Fruit fly (Drosophila melanogaster) whole organism, prepupa: ENCODE results near the gene CG33490.

ENCODE experiments used
- Blimp-1 ChIP-seq: fragments of 200-800 bp; sonication (Bioruptor generic); optimal IDR thresholded peaks from 3 replicates; lab custom pipeline; 2017; ENCODE audit warnings: missing biosample characterization, missing genetic modification characterization, mild to moderate bottlenecking, moderate library complexity, missing genetic modification reagents
- CG10631 ChIP-seq: fragments of 200-800 bp; sonication (Bioruptor generic); optimal IDR thresholded peaks from 2 replicates; lab custom pipeline; 2016; ENCODE audit warnings: missing biosample characterization, missing genetic modification characterization
- CG11294 ChIP-seq: fragments of 200-800 bp; sonication (Bioruptor generic); IDR thresholded peaks from 2 replicates; pipeline ENCODE4 v1.3.6; 2022; ENCODE audit warnings: missing biosample characterization, missing genetic modification characterization
- CG11762 ChIP-seq: fragments of 200-800 bp; sonication (Bioruptor generic); optimal IDR thresholded peaks from 3 replicates; lab custom pipeline; 2016; ENCODE audit warnings: missing biosample characterization, missing genetic modification characterization; ENCODE audit not compliant: insufficient read depth
- CG11902 ChIP-seq: fragments of 200-800 bp; sonication (Bioruptor generic); optimal IDR thresholded peaks from 3 replicates; lab custom pipeline; 2016; ENCODE audit warnings: missing biosample characterization, missing genetic modification characterization
- CG1621 ChIP-seq: fragments of 200-800 bp; sonication (Bioruptor generic); optimal IDR thresholded peaks from 3 replicates; lab custom pipeline; 2018; ENCODE audit warnings: missing biosample characterization, mild to moderate bottlenecking, missing genetic modification characterization
- CG16779 ChIP-seq: fragments of 200-800 bp; sonication (Bioruptor generic); optimal IDR thresholded peaks from 3 replicates; lab custom pipeline; 2017; ENCODE audit warnings: missing biosample characterization, mild to moderate bottlenecking, missing genetic modification characterization
- CG31627 ChIP-seq: fragments of 200-800 bp; sonication (Bioruptor generic); optimal IDR thresholded peaks from 3 replicates; lab custom pipeline; 2016; ENCODE audit warnings: missing biosample characterization, missing genetic modification characterization
- CG32006 ChIP-seq: fragments of 200-800 bp; sonication (Bioruptor generic); optimal IDR thresholded peaks from 3 replicates; lab custom pipeline; 2017; ENCODE audit warnings: missing biosample characterization, mild to moderate bottlenecking, missing genetic modification characterization
- CG3919 ChIP-seq: fragments of 200-800 bp; sonication (Bioruptor generic); optimal IDR thresholded peaks from 3 replicates; lab custom pipeline; 2016; ENCODE audit warnings: missing biosample characterization, missing genetic modification characterization
- CG6276 ChIP-seq: fragments of 200-800 bp; sonication (Bioruptor generic); optimal IDR thresholded peaks from 2 replicates; lab custom pipeline; 2017; ENCODE audit warnings: missing biosample characterization, mild to moderate bottlenecking, missing genetic modification characterization
- CG6792 ChIP-seq: fragments of 200-800 bp; sonication (Bioruptor generic); optimal IDR thresholded peaks from 3 replicates; lab custom pipeline; 2016; ENCODE audit warnings: missing biosample characterization, missing genetic modification characterization
- CG6854 ChIP-seq: fragments of 200-800 bp; sonication (Bioruptor generic); optimal IDR thresholded peaks from 2 replicates; lab custom pipeline; 2017; ENCODE audit warnings: missing biosample characterization, mild to moderate bottlenecking, missing genetic modification characterization
- CG8119 ChIP-seq: fragments of 200-800 bp; sonication (Bioruptor generic); IDR thresholded peaks from 3 replicates; pipeline ENCODE4 v1.3.6; 2022; ENCODE audit warnings: missing biosample characterization, missing genetic modification characterization
- CG8319 ChIP-seq: fragments of 200-800 bp; sonication (Bioruptor generic); optimal IDR thresholded peaks from 3 replicates; lab custom pipeline; 2016; ENCODE audit warnings: missing biosample characterization, missing genetic modification characterization
- CG8632 ChIP-seq: fragments of 200-800 bp; sonication (Bioruptor generic); optimal IDR thresholded peaks from 3 replicates; lab custom pipeline; 2016; ENCODE audit warnings: missing biosample characterization, missing genetic modification characterization
- CG9139 ChIP-seq: fragments of 200-800 bp; sonication (Bioruptor generic); optimal IDR thresholded peaks from 3 replicates; lab custom pipeline; 2017; ENCODE audit warnings: missing biosample characterization, mild to moderate bottlenecking, missing genetic modification characterization
- Eip75B ChIP-seq: fragments of 200-800 bp; sonication (Bioruptor generic); optimal IDR thresholded peaks from 3 replicates; lab custom pipeline; 2016; ENCODE audit warnings: missing biosample characterization, missing genetic modification characterization
- Eip78C ChIP-seq: fragments of 200-800 bp; sonication (Bioruptor generic); peaks from one replicate; lab custom pipeline; 2016; ENCODE audit warnings: missing biosample characterization, missing genetic modification characterization
- Eip93F ChIP-seq: fragments of 200-800 bp; sonication (Bioruptor generic); optimal IDR thresholded peaks from 2 replicates; lab custom pipeline; 2016; ENCODE audit warnings: missing biosample characterization, mild to moderate bottlenecking, missing genetic modification characterization
- Gug ChIP-seq: fragments of 200-800 bp; sonication (Bioruptor generic); IDR thresholded peaks from 2 replicates; pipeline ENCODE4 v1.3.6; 2022; ENCODE audit warnings: missing biosample characterization, missing genetic modification characterization
- Hr38 ChIP-seq: sonication (Bioruptor generic); optimal IDR thresholded peaks from 2 replicates; lab custom pipeline; 2016; ENCODE audit warnings: missing biosample characterization, missing genetic modification characterization
- Hr39 ChIP-seq: fragments of 200-800 bp; sonication (Bioruptor generic); optimal IDR thresholded peaks from 2 replicates; lab custom pipeline; 2016; ENCODE audit warnings: missing biosample characterization, missing genetic modification characterization
- Lpt ChIP-seq: fragments of 200-800 bp; sonication (Bioruptor generic); optimal IDR thresholded peaks from 3 replicates; lab custom pipeline; 2016; ENCODE audit warnings: missing biosample characterization, missing genetic modification characterization
- Met ChIP-seq: fragments of 200-800 bp; sonication (Bioruptor generic); optimal IDR thresholded peaks from 3 replicates; lab custom pipeline; 2016; ENCODE audit warnings: missing biosample characterization, missing genetic modification characterization
- OdsH ChIP-seq: fragments of 200-800 bp; sonication (Bioruptor generic); optimal IDR thresholded peaks from 3 replicates; lab custom pipeline; 2016; ENCODE audit warnings: missing biosample characterization, missing genetic modification characterization
- Smox ChIP-seq: fragments of 200-800 bp; sonication (Bioruptor generic); optimal IDR thresholded peaks from 3 replicates; lab custom pipeline; 2016; ENCODE audit warnings: missing biosample characterization, missing genetic modification characterization
- Sox14 ChIP-seq: fragments of 200-800 bp; sonication (Bioruptor generic); optimal IDR thresholded peaks from 3 replicates; lab custom pipeline; 2016; ENCODE audit warnings: missing biosample characterization, missing genetic modification characterization
- Sox15 ChIP-seq: fragments of 200-800 bp; sonication (Bioruptor generic); optimal IDR thresholded peaks from 3 replicates; lab custom pipeline; 2016; ENCODE audit warnings: missing biosample characterization, missing genetic modification characterization
- achi ChIP-seq: fragments of 200-800 bp; sonication (Bioruptor generic); optimal IDR thresholded peaks from 3 replicates; lab custom pipeline; 2016; ENCODE audit warnings: missing biosample characterization, missing genetic modification characterization
- acj6 ChIP-seq: fragments of 200-800 bp; sonication (Bioruptor generic); optimal IDR thresholded peaks from 3 replicates; lab custom pipeline; 2016; ENCODE audit warnings: missing biosample characterization, missing genetic modification characterization
- dac ChIP-seq: fragments of 200-800 bp; sonication (Bioruptor generic); optimal IDR thresholded peaks from 2 replicates; lab custom pipeline; 2017; ENCODE audit warnings: missing biosample characterization, mild to moderate bottlenecking, missing genetic modification characterization
- dsx ChIP-seq: fragments of 200-800 bp; optimal IDR thresholded peaks from 3 replicates; lab custom pipeline; 2019; ENCODE audit warnings: missing biosample characterization, mild to moderate bottlenecking, missing genetic modification characterization, moderate library complexity; ENCODE audit not compliant: poor library complexity, severe bottlenecking
- eg ChIP-seq: fragments of 200-800 bp; sonication (Bioruptor generic); IDR thresholded peaks from 3 replicates; pipeline ENCODE4 v1.3.6; 2022; ENCODE audit warnings: missing biosample characterization, missing genetic modification characterization
- esn ChIP-seq: fragments of 200-800 bp; sonication (Bioruptor generic); optimal IDR thresholded peaks from 2 replicates; lab custom pipeline; 2016; ENCODE audit warnings: missing biosample characterization, mild to moderate bottlenecking, missing genetic modification characterization, moderate library complexity
- fd59A ChIP-seq: fragments of 200-800 bp; sonication (Bioruptor generic); optimal IDR thresholded peaks from 2 replicates; lab custom pipeline; 2017; ENCODE audit warnings: missing biosample characterization, mild to moderate bottlenecking, missing genetic modification characterization, missing genetic modification reagents
- fd85E ChIP-seq: fragments of 200-800 bp; sonication (Bioruptor generic); optimal IDR thresholded peaks from 3 replicates; lab custom pipeline; 2016; ENCODE audit warnings: missing biosample characterization, missing genetic modification characterization
- fkh ChIP-seq: fragments of 200-800 bp; sonication (Bioruptor generic); optimal IDR thresholded peaks from 3 replicates; lab custom pipeline; 2017; ENCODE audit warnings: missing biosample characterization, mild to moderate bottlenecking, missing genetic modification characterization, moderate library complexity
- lz ChIP-seq: fragments of 200-800 bp; sonication (Bioruptor generic); optimal IDR thresholded peaks from 3 replicates; lab custom pipeline; 2016; ENCODE audit warnings: missing biosample characterization, missing genetic modification characterization
- net ChIP-seq: fragments of 200-800 bp; sonication (Bioruptor generic); optimal IDR thresholded peaks from 3 replicates; lab custom pipeline; 2016; ENCODE audit warnings: missing biosample characterization, missing genetic modification characterization
- pdm3 ChIP-seq: fragments of 200-800 bp; sonication (Bioruptor generic); optimal IDR thresholded peaks from 3 replicates; lab custom pipeline; 2016; ENCODE audit warnings: missing biosample characterization, missing genetic modification characterization
- salr ChIP-seq, 2 experiments: fragments of 200-800 bp; sonication (Bioruptor generic); optimal IDR thresholded peaks; 3 replicates each; lab custom pipeline; 2016 to 2018; ENCODE audit warnings: missing biosample characterization in 2 of 2, missing genetic modification characterization in 2 of 2, mild to moderate bottlenecking in 1 of 2
- spab ChIP-seq: fragments of 200-800 bp; sonication (Bioruptor generic); optimal IDR thresholded peaks from 2 replicates; lab custom pipeline; 2017; ENCODE audit warnings: missing biosample characterization, mild to moderate bottlenecking, missing genetic modification characterization, missing genetic modification reagents
- ss ChIP-seq, 2 experiments: fragments of 200-800 bp; sonication (Bioruptor generic); optimal IDR thresholded peaks; 2 replicates in 1 of 2; 3 replicates in 1 of 2; lab custom pipeline; 2017 to 2018; ENCODE audit warnings: mild to moderate bottlenecking in 2 of 2, missing biosample characterization in 2 of 2, missing genetic modification characterization in 2 of 2, moderate library complexity in 1 of 2
- svp ChIP-seq: fragments of 200-800 bp; sonication (Bioruptor generic); peaks from one replicate; lab custom pipeline; 2016; ENCODE audit warnings: missing biosample characterization, missing genetic modification characterization
- topi ChIP-seq: fragments of 200-800 bp; sonication (Bioruptor generic); optimal IDR thresholded peaks from 3 replicates; lab custom pipeline; 2016; ENCODE audit warnings: missing biosample characterization, missing genetic modification characterization

The CG33490 gene

dm6 chr3L:11554338-11554737, 20.1 kb downstream of the CG33490 start (continued):
- TF ChIP-seq dac (peak; percentile 21), fkh (GFP tag; lab: Kevin White, UChicago) (peak; percentile 54), CG6792 (GFP tag; lab: Kevin White, UChicago) (peak; percentile 42), CG8632 (GFP tag; lab: Kevin White, UChicago) (peak; percentile 42), achi (GFP tag; lab: Kevin White, UChicago) (peak; percentile 61), Sox15 (GFP tag; lab: Kevin White, UChicago) (peak; percentile 29), CG8119 (GFP tag; lab: Robert Waterston, UW) (peak; percentile 64; the same call in 2 of the 3 replicates), Hr39 (GFP tag; lab: Kevin White, UChicago) (peak; percentile 65), pdm3 (peak; percentile 62), esn (GFP tag; lab: Kevin White, UChicago) (peak; percentile 67), Eip78C (GFP tag; lab: Kevin White, UChicago) (peak; percentile 89), CG10631 (GFP tag; lab: Kevin White, UChicago) (peak; percentile 65), Eip93F (GFP tag; lab: Kevin White, UChicago) (no peak), CG11762 (peak; percentile 35), CG3919 (GFP tag; lab: Kevin White, UChicago) (peak; percentile 76), OdsH (GFP tag; lab: Kevin White, UChicago) (peak; percentile 61), ss (GFP tag; optimal IDR thresholded peaks at IDR 0.05; lab: Kevin White, UChicago) (peak; percentile 72 to 73), CG8319 (GFP tag; lab: Kevin White, UChicago) (peak; percentile 7), Gug (no peak), lz (peak; percentile 57), CG9139 (GFP tag; lab: Kevin White, UChicago) (peak; percentile 35), CG6854 (no peak), topi (peak; percentile 69), CG11902 (GFP tag; lab: Kevin White, UChicago) (peak; percentile 1), Lpt (GFP tag; lab: Kevin White, UChicago) (peak; percentile 36)

- no peak for TF ChIP-seq CG11294 (GFP tag; lab: Robert Waterston, UW)
- no peak for TF ChIP-seq CG6276
- TF ChIP-seq fd85E: no peak
- no peak for TF ChIP-seq spab
- TF ChIP-seq Smox: no peak
- no peak for TF ChIP-seq CG16779 (tag; lab: Kevin White, UChicago)
- no peak for TF ChIP-seq Lpt (GFP tag; lab: Kevin White, UChicago)
- no peak for TF ChIP-seq Eip78C (GFP tag; lab: Kevin White, UChicago)
- no peak for TF ChIP-seq lz
- no peak for TF ChIP-seq CG9139 (GFP tag; lab: Kevin White, UChicago)
- TF ChIP-seq CG8632 (GFP tag; lab: Kevin White, UChicago): no peak
- TF ChIP-seq CG1621 (tag; lab: Kevin White, UChicago): no peak
- TF ChIP-seq topi: no peak
- TF ChIP-seq dsx (GFP tag; lab: Kevin White, UChicago): no peak
- no peak for TF ChIP-seq eg (GFP tag; lab: Robert Waterston, UW)
- TF ChIP-seq, all 60 proteins: peak for 0
These were observed 20.8 kb downstream of the CG33490 start for dm6 chr3L:11553672-11554068.

dm6 chr3L:11552996-11553671, 21.3 kb downstream of the CG33490 start:
- peak; percentile 66; the same call in 2 of the 3 replicates for TF ChIP-seq eg (GFP tag; lab: Robert Waterston, UW)
- TF ChIP-seq CG31627 (GFP tag; lab: Kevin White, UChicago): no peak
- no peak for TF ChIP-seq CG11294 (GFP tag; lab: Robert Waterston, UW)
- peak; percentile 15 for TF ChIP-seq pdm3
- no peak for TF ChIP-seq Hr38
- peak; percentile 57 for TF ChIP-seq CG8119 (GFP tag; lab: Robert Waterston, UW)
- no peak for TF ChIP-seq Hr39 (GFP tag; lab: Kevin White, UChicago)
- TF ChIP-seq fd59A (GFP tag; lab: Kevin White, UChicago): no peak
- TF ChIP-seq CG3919 (GFP tag; lab: Kevin White, UChicago): peak; percentile 77
- no peak for TF ChIP-seq salr (GFP tag; optimal IDR thresholded peaks at IDR 0.05; lab: Kevin White, UChicago)
- TF ChIP-seq CG10631 (GFP tag; lab: Kevin White, UChicago): no peak
- peak; percentile 23 for TF ChIP-seq topi
- peak; percentile 81 for TF ChIP-seq net
- TF ChIP-seq Blimp-1 (GFP tag; lab: Kevin White, UChicago): peak; percentile 37
- peak; percentile 54 for TF ChIP-seq CG32006 (GFP tag; lab: Kevin White, UChicago)
- TF ChIP-seq esn (GFP tag; lab: Kevin White, UChicago): peak; percentile 33
- TF ChIP-seq acj6 (GFP tag; lab: Kevin White, UChicago): no peak
- TF ChIP-seq fkh (GFP tag; lab: Kevin White, UChicago): peak; percentile 71
- peak; percentile 37 for TF ChIP-seq Sox14 (GFP tag; lab: Kevin White, UChicago)
- TF ChIP-seq spab: peak; percentile 39
- peak; percentile 28 for TF ChIP-seq Met (GFP tag; lab: Kevin White, UChicago)
- peak; percentile 81 for TF ChIP-seq svp (GFP tag; lab: Kevin White, UChicago)
- no peak for TF ChIP-seq CG8319 (GFP tag; lab: Kevin White, UChicago)
- peak; percentile 58 for TF ChIP-seq Eip75B (GFP tag; lab: Kevin White, UChicago)
- peak; percentile 71 for TF ChIP-seq CG1621 (tag; lab: Kevin White, UChicago)
